Fruit fly (Drosophila melanogaster) whole organism, prepupa: ENCODE measurements around the gene Nopp140.

Experiments
- Blimp-1 ChIP-seq: fragments of 200-800 bp; sonication (Bioruptor generic); optimal IDR thresholded peaks from 3 replicates; lab custom pipeline; 2017; ENCODE audit warnings: missing biosample characterization, missing genetic modification characterization, mild to moderate bottlenecking, moderate library complexity, missing genetic modification reagents
- CG10669 ChIP-seq: fragments of 200-800 bp; sonication (Bioruptor generic); optimal IDR thresholded peaks from 3 replicates; lab custom pipeline; 2018; ENCODE audit warnings: missing biosample characterization, mild to moderate bottlenecking, missing genetic modification characterization, moderate library complexity
- CG11294 ChIP-seq: fragments of 200-800 bp; sonication (Bioruptor generic); IDR thresholded peaks from 2 replicates; pipeline ENCODE4 v1.3.6; 2022; ENCODE audit warnings: missing biosample characterization, missing genetic modification characterization
- CG11762 ChIP-seq: fragments of 200-800 bp; sonication (Bioruptor generic); optimal IDR thresholded peaks from 3 replicates; lab custom pipeline; 2016; ENCODE audit warnings: missing biosample characterization, missing genetic modification characterization; ENCODE audit not compliant: insufficient read depth
- CG16779 ChIP-seq: fragments of 200-800 bp; sonication (Bioruptor generic); optimal IDR thresholded peaks from 3 replicates; lab custom pipeline; 2017; ENCODE audit warnings: missing biosample characterization, mild to moderate bottlenecking, missing genetic modification characterization
- CG3032 ChIP-seq: fragments of 200-800 bp; optimal IDR thresholded peaks from 2 replicates; lab custom pipeline; 2019; ENCODE audit warnings: missing biosample characterization, mild to moderate bottlenecking, missing genetic modification characterization, moderate library complexity
- CG31627 ChIP-seq: fragments of 200-800 bp; sonication (Bioruptor generic); optimal IDR thresholded peaks from 3 replicates; lab custom pipeline; 2016; ENCODE audit warnings: missing biosample characterization, missing genetic modification characterization
- CG34406 ChIP-seq: fragments of 200-800 bp; sonication (Bioruptor generic); optimal IDR thresholded peaks from 3 replicates; lab custom pipeline; 2016; ENCODE audit warnings: missing biosample characterization, missing genetic modification characterization
- CG3919 ChIP-seq: fragments of 200-800 bp; sonication (Bioruptor generic); optimal IDR thresholded peaks from 3 replicates; lab custom pipeline; 2016; ENCODE audit warnings: missing biosample characterization, missing genetic modification characterization
- CG4318 ChIP-seq: fragments of 200-800 bp; sonication (Bioruptor generic); optimal IDR thresholded peaks from 3 replicates; lab custom pipeline; 2017; ENCODE audit warnings: missing biosample characterization, mild to moderate bottlenecking, missing genetic modification characterization
- CG6163 ChIP-seq: fragments of 200-800 bp; sonication (Bioruptor generic); IDR thresholded peaks from 3 replicates; pipeline ENCODE4 v1.3.6; 2022; ENCODE audit warnings: missing biosample characterization, missing genetic modification characterization
- CG6276 ChIP-seq: fragments of 200-800 bp; sonication (Bioruptor generic); optimal IDR thresholded peaks from 2 replicates; lab custom pipeline; 2017; ENCODE audit warnings: missing biosample characterization, mild to moderate bottlenecking, missing genetic modification characterization
- CG6808 ChIP-seq: fragments of 200-800 bp; sonication (Bioruptor generic); optimal IDR thresholded peaks from 3 replicates; lab custom pipeline; 2017; ENCODE audit warnings: missing biosample characterization, missing genetic modification characterization, mild to moderate bottlenecking, moderate library complexity, missing genetic modification reagents
- CG6854 ChIP-seq: fragments of 200-800 bp; sonication (Bioruptor generic); optimal IDR thresholded peaks from 2 replicates; lab custom pipeline; 2017; ENCODE audit warnings: missing biosample characterization, mild to moderate bottlenecking, missing genetic modification characterization
- CG8119 ChIP-seq: fragments of 200-800 bp; sonication (Bioruptor generic); IDR thresholded peaks from 3 replicates; pipeline ENCODE4 v1.3.6; 2022; ENCODE audit warnings: missing biosample characterization, missing genetic modification characterization
- CG8319 ChIP-seq: fragments of 200-800 bp; sonication (Bioruptor generic); optimal IDR thresholded peaks from 3 replicates; lab custom pipeline; 2016; ENCODE audit warnings: missing biosample characterization, missing genetic modification characterization
- CG8632 ChIP-seq: fragments of 200-800 bp; sonication (Bioruptor generic); optimal IDR thresholded peaks from 3 replicates; lab custom pipeline; 2016; ENCODE audit warnings: missing biosample characterization, missing genetic modification characterization
- CG9139 ChIP-seq: fragments of 200-800 bp; sonication (Bioruptor generic); optimal IDR thresholded peaks from 3 replicates; lab custom pipeline; 2017; ENCODE audit warnings: missing biosample characterization, mild to moderate bottlenecking, missing genetic modification characterization
- Eip75B ChIP-seq: fragments of 200-800 bp; sonication (Bioruptor generic); optimal IDR thresholded peaks from 3 replicates; lab custom pipeline; 2016; ENCODE audit warnings: missing biosample characterization, missing genetic modification characterization
- Eip78C ChIP-seq: fragments of 200-800 bp; sonication (Bioruptor generic); peaks from one replicate; lab custom pipeline; 2016; ENCODE audit warnings: missing biosample characterization, missing genetic modification characterization
- Ets96B ChIP-seq: fragments of 200-800 bp; optimal IDR thresholded peaks from 2 replicates; lab custom pipeline; 2019; ENCODE audit warnings: missing biosample characterization, mild to moderate bottlenecking, missing genetic modification characterization, moderate library complexity
- Hr38 ChIP-seq: sonication (Bioruptor generic); optimal IDR thresholded peaks from 2 replicates; lab custom pipeline; 2016; ENCODE audit warnings: missing biosample characterization, missing genetic modification characterization
- Hr4 ChIP-seq: fragments of 200-800 bp; sonication (Bioruptor generic); optimal IDR thresholded peaks from 3 replicates; lab custom pipeline; 2016; ENCODE audit warnings: missing biosample characterization, missing genetic modification characterization
- Lpt ChIP-seq: fragments of 200-800 bp; sonication (Bioruptor generic); optimal IDR thresholded peaks from 3 replicates; lab custom pipeline; 2016; ENCODE audit warnings: missing biosample characterization, missing genetic modification characterization
- Met ChIP-seq: fragments of 200-800 bp; sonication (Bioruptor generic); optimal IDR thresholded peaks from 3 replicates; lab custom pipeline; 2016; ENCODE audit warnings: missing biosample characterization, missing genetic modification characterization
- OdsH ChIP-seq: fragments of 200-800 bp; sonication (Bioruptor generic); optimal IDR thresholded peaks from 3 replicates; lab custom pipeline; 2016; ENCODE audit warnings: missing biosample characterization, missing genetic modification characterization
- Smox ChIP-seq: fragments of 200-800 bp; sonication (Bioruptor generic); optimal IDR thresholded peaks from 3 replicates; lab custom pipeline; 2016; ENCODE audit warnings: missing biosample characterization, missing genetic modification characterization
- Sox102F ChIP-seq: fragments of 200-800 bp; sonication (Bioruptor generic); optimal IDR thresholded peaks from 2 replicates; lab custom pipeline; 2016; ENCODE audit warnings: missing biosample characterization, mild to moderate bottlenecking, missing genetic modification characterization
- Sox14 ChIP-seq: fragments of 200-800 bp; sonication (Bioruptor generic); optimal IDR thresholded peaks from 3 replicates; lab custom pipeline; 2016; ENCODE audit warnings: missing biosample characterization, missing genetic modification characterization
- Sox15 ChIP-seq: fragments of 200-800 bp; sonication (Bioruptor generic); optimal IDR thresholded peaks from 3 replicates; lab custom pipeline; 2016; ENCODE audit warnings: missing biosample characterization, missing genetic modification characterization
- achi ChIP-seq: fragments of 200-800 bp; sonication (Bioruptor generic); optimal IDR thresholded peaks from 3 replicates; lab custom pipeline; 2016; ENCODE audit warnings: missing biosample characterization, missing genetic modification characterization
- acj6 ChIP-seq: fragments of 200-800 bp; sonication (Bioruptor generic); optimal IDR thresholded peaks from 3 replicates; lab custom pipeline; 2016; ENCODE audit warnings: missing biosample characterization, missing genetic modification characterization
- cyc ChIP-seq: fragments of 200-800 bp; sonication (Bioruptor generic); optimal IDR thresholded peaks from 3 replicates; lab custom pipeline; 2016; ENCODE audit warnings: missing biosample characterization, missing genetic modification characterization
- dsx ChIP-seq: fragments of 200-800 bp; optimal IDR thresholded peaks from 3 replicates; lab custom pipeline; 2019; ENCODE audit warnings: missing biosample characterization, mild to moderate bottlenecking, missing genetic modification characterization, moderate library complexity; ENCODE audit not compliant: poor library complexity, severe bottlenecking
- eg ChIP-seq: fragments of 200-800 bp; sonication (Bioruptor generic); IDR thresholded peaks from 3 replicates; pipeline ENCODE4 v1.3.6; 2022; ENCODE audit warnings: missing biosample characterization, missing genetic modification characterization
- esn ChIP-seq: fragments of 200-800 bp; sonication (Bioruptor generic); optimal IDR thresholded peaks from 2 replicates; lab custom pipeline; 2016; ENCODE audit warnings: missing biosample characterization, mild to moderate bottlenecking, missing genetic modification characterization, moderate library complexity
- fd59A ChIP-seq: fragments of 200-800 bp; sonication (Bioruptor generic); optimal IDR thresholded peaks from 2 replicates; lab custom pipeline; 2017; ENCODE audit warnings: missing biosample characterization, mild to moderate bottlenecking, missing genetic modification characterization, missing genetic modification reagents
- fd85E ChIP-seq: fragments of 200-800 bp; sonication (Bioruptor generic); optimal IDR thresholded peaks from 3 replicates; lab custom pipeline; 2016; ENCODE audit warnings: missing biosample characterization, missing genetic modification characterization
- fkh ChIP-seq: fragments of 200-800 bp; sonication (Bioruptor generic); optimal IDR thresholded peaks from 3 replicates; lab custom pipeline; 2017; ENCODE audit warnings: missing biosample characterization, mild to moderate bottlenecking, missing genetic modification characterization, moderate library complexity
- net ChIP-seq: fragments of 200-800 bp; sonication (Bioruptor generic); optimal IDR thresholded peaks from 3 replicates; lab custom pipeline; 2016; ENCODE audit warnings: missing biosample characterization, missing genetic modification characterization
- pdm3 ChIP-seq: fragments of 200-800 bp; sonication (Bioruptor generic); optimal IDR thresholded peaks from 3 replicates; lab custom pipeline; 2016; ENCODE audit warnings: missing biosample characterization, missing genetic modification characterization
- salr ChIP-seq, 2 experiments: fragments of 200-800 bp; sonication (Bioruptor generic); optimal IDR thresholded peaks; 3 replicates each; lab custom pipeline; 2016 to 2018; ENCODE audit warnings: missing biosample characterization in 2 of 2, missing genetic modification characterization in 2 of 2, mild to moderate bottlenecking in 1 of 2
- spab ChIP-seq: fragments of 200-800 bp; sonication (Bioruptor generic); optimal IDR thresholded peaks from 2 replicates; lab custom pipeline; 2017; ENCODE audit warnings: missing biosample characterization, mild to moderate bottlenecking, missing genetic modification characterization, missing genetic modification reagents
- ss ChIP-seq, 2 experiments: fragments of 200-800 bp; sonication (Bioruptor generic); optimal IDR thresholded peaks; 2 replicates in 1 of 2; 3 replicates in 1 of 2; lab custom pipeline; 2017 to 2018; ENCODE audit warnings: mild to moderate bottlenecking in 2 of 2, missing biosample characterization in 2 of 2, missing genetic modification characterization in 2 of 2, moderate library complexity in 1 of 2
- svp ChIP-seq: fragments of 200-800 bp; sonication (Bioruptor generic); peaks from one replicate; lab custom pipeline; 2016; ENCODE audit warnings: missing biosample characterization, missing genetic modification characterization
- topi ChIP-seq: fragments of 200-800 bp; sonication (Bioruptor generic); optimal IDR thresholded peaks from 3 replicates; lab custom pipeline; 2016; ENCODE audit warnings: missing biosample characterization, missing genetic modification characterization

Nopp140 gene

dm6 chr3L:21823236-21823635, 9.3 kb upstream of the Nopp140 start, which contains the start of gene CG7407:
Gene CG7407 (plus strand): TSS chr3L:21823461.
- TF ChIP-seq esn (GFP tag; lab: Kevin White, UChicago) (peak; percentile 16), net (no peak), CG34406 (GFP tag; lab: Kevin White, UChicago) (no peak), Met (GFP tag; lab: Kevin White, UChicago) (no peak), achi (GFP tag; lab: Kevin White, UChicago) (no peak), CG6854 (GFP tag; lab: Kevin White, UChicago) (no peak), CG16779 (tag; lab: Kevin White, UChicago) (no peak), cyc (no peak), ss (GFP tag; optimal IDR thresholded peaks at IDR 0.05; lab: Kevin White, UChicago) (peak in 1 of 2 experiments; percentile 1), Eip78C (peak; percentile 62), Blimp-1 (GFP tag; lab: Kevin White, UChicago) (no peak), CG6163 (GFP tag; lab: Robert Waterston, UW) (no peak), Sox102F (GFP tag; lab: Kevin White, UChicago) (no peak), OdsH (GFP tag; lab: Kevin White, UChicago) (no peak), svp (GFP tag; lab: Kevin White, UChicago) (peak; percentile 30), eg (GFP tag; lab: Robert Waterston, UW) (no peak), CG9139 (no peak), CG6276 (GFP tag; lab: Kevin White, UChicago) (no peak), Lpt (no peak), CG11294 (no peak), Sox14 (GFP tag; lab: Kevin White, UChicago) (peak; percentile 7), CG8319 (GFP tag; lab: Kevin White, UChicago) (no peak), Hr4 (GFP tag; lab: Kevin White, UChicago) (no peak), Eip75B (GFP tag; lab: Kevin White, UChicago) (no peak), CG6808 (no peak)

dm6 chr3L:21824725-21825353, 7.7 kb upstream of the Nopp140 start, which contains the start of gene eIF2A:
Gene eIF2A (plus strand): TSS chr3L:21824740.
- no peak for TF ChIP-seq CG8632 (GFP tag; lab: Kevin White, UChicago)
- TF ChIP-seq Lpt = no peak
- no peak for TF ChIP-seq salr (GFP tag; optimal IDR thresholded peaks at IDR 0.05; lab: Kevin White, UChicago)
- no peak for TF ChIP-seq CG10669 (GFP tag; lab: Kevin White, UChicago)
- TF ChIP-seq CG8319 (GFP tag; lab: Kevin White, UChicago) = peak; percentile 99
- no peak for TF ChIP-seq Ets96B (tag; lab: Kevin White, UChicago)
- TF ChIP-seq Hr38 (GFP tag; lab: Kevin White, UChicago) = no peak
- no peak for TF ChIP-seq CG4318
- TF ChIP-seq esn (GFP tag; lab: Kevin White, UChicago) = peak; percentile 71
- TF ChIP-seq CG8119 (GFP tag; lab: Robert Waterston, UW) = no peak
- no peak for TF ChIP-seq CG6808
- peak; percentile 57 for TF ChIP-seq CG31627 (GFP tag; lab: Kevin White, UChicago)
- no peak for TF ChIP-seq Sox15
- TF ChIP-seq Blimp-1 (GFP tag; lab: Kevin White, UChicago) = no peak
- TF ChIP-seq CG16779 (tag; lab: Kevin White, UChicago) = no peak
- TF ChIP-seq CG6276 (GFP tag; lab: Kevin White, UChicago) = no peak
- no peak for TF ChIP-seq net
- no peak for TF ChIP-seq acj6
- no peak; the same call in 2 of the 3 replicates for TF ChIP-seq eg (GFP tag; lab: Robert Waterston, UW)
- peak; percentile 60 for TF ChIP-seq Eip78C
- TF ChIP-seq CG34406 (GFP tag; lab: Kevin White, UChicago) = no peak
- no peak for TF ChIP-seq CG11762 (GFP tag; lab: Kevin White, UChicago)
- peak; percentile 85 for TF ChIP-seq Sox14 (GFP tag; lab: Kevin White, UChicago)
- peak; percentile 51 for TF ChIP-seq topi (GFP tag; lab: Kevin White, UChicago)
- no peak for TF ChIP-seq fd85E (GFP tag; lab: Kevin White, UChicago)
- peak; percentile 37 for TF ChIP-seq CG3032 (tag; lab: Kevin White, UChicago)
- no peak for TF ChIP-seq Smox
- peak; percentile 1 for TF ChIP-seq achi (GFP tag; lab: Kevin White, UChicago)
- TF ChIP-seq svp (GFP tag; lab: Kevin White, UChicago) = peak; percentile 85
- TF ChIP-seq spab (GFP tag; lab: Kevin White, UChicago) = no peak
- TF ChIP-seq Sox102F (GFP tag; lab: Kevin White, UChicago) = no peak
- TF ChIP-seq Eip75B (GFP tag; lab: Kevin White, UChicago) = peak; percentile 38
- peak; percentile 44 for TF ChIP-seq cyc
- TF ChIP-seq fkh (GFP tag; lab: Kevin White, UChicago) = no peak
- peak; percentile 10 for TF ChIP-seq dsx (GFP tag; lab: Kevin White, UChicago)
- TF ChIP-seq Met (GFP tag; lab: Kevin White, UChicago) = no peak
- TF ChIP-seq CG3919 = peak; percentile 63
- no peak for TF ChIP-seq fd59A
- TF ChIP-seq ss (GFP tag; optimal IDR thresholded peaks at IDR 0.05; lab: Kevin White, UChicago) = peak in 1 of 2 experiments; percentile 46
- TF ChIP-seq pdm3 (GFP tag; lab: Kevin White, UChicago) = no peak
